Worm (Caenorhabditis elegans) whole organism, young adult: ENCODE data around the gene Y51H4A.941.

Experiments
- F49E8.2 ChIP-seq: sonication (generic microtip); optimal IDR thresholded peaks from 3 replicates; lab custom pipeline; 2017; ENCODE audit warnings: missing genetic modification characterization, mild to moderate bottlenecking, missing compliant biosample characterization, antibody characterized with exemption, moderate library complexity; ENCODE audit not compliant: insufficient read depth
- bed-2 ChIP-seq: fragments of 200-800 bp; sonication (Bioruptor generic); IDR thresholded peaks from 2 replicates; pipeline ENCODE4 v1.3.6; 2022; ENCODE audit warnings: missing genetic modification reagents, missing genetic modification characterization, missing compliant biosample characterization
- fkh-3 ChIP-seq: sonication (generic microtip); optimal IDR thresholded peaks from 2 replicates; lab custom pipeline; 2016; ENCODE audit warnings: mild to moderate bottlenecking, missing genetic modification characterization, missing compliant biosample characterization
- hlh-12 ChIP-seq: sonication (generic microtip); optimal IDR thresholded peaks from 2 replicates; lab custom pipeline; 2016; ENCODE audit warnings: missing genetic modification characterization, missing compliant biosample characterization
- lir-1 ChIP-seq: fragments of 200-800 bp; sonication (Bioruptor generic); conservative IDR thresholded peaks from 2 replicates; pipeline ENCODE4 v1.3.6; 2022; ENCODE audit warnings: missing genetic modification reagents, missing genetic modification characterization, missing compliant biosample characterization
- nhr-90 ChIP-seq: sonication (generic microtip); optimal IDR thresholded peaks from 2 replicates; lab custom pipeline; 2016; ENCODE audit warnings: missing genotype, mild to moderate bottlenecking, missing genetic modification characterization, missing compliant biosample characterization
- rpc-1 ChIP-seq, 2 experiments: fragments of 150-350 bp in 1 of 2; sonication (generic microtip) in 1 of 2; optimal IDR thresholded peaks; 2 replicates each; lab custom pipeline; 2014 to 2018; ENCODE audit warnings: missing biosample characterization in 1 of 2, missing genetic modification characterization in 1 of 2, missing genetic modification reagents in 1 of 2, missing genotype in 1 of 2
- snpc-4 ChIP-seq, 5 experiments: fragments of 150-350 bp in 1 of 5; sonication (generic microtip) in 4 of 5; optimal IDR thresholded peaks; 2 replicates each; lab custom pipeline; 2014 to 2018; ENCODE audit warnings: missing genetic modification characterization in 5 of 5, missing biosample characterization in 3 of 5, antibody characterized with exemption in 2 of 5, mild to moderate bottlenecking in 2 of 5, missing compliant biosample characterization in 2 of 5, missing genotype in 2 of 5, moderate library complexity in 2 of 5, missing genetic modification reagents in 1 of 5
- unc-62 ChIP-seq: fragments of 150-350 bp; optimal IDR thresholded peaks from 2 replicates; lab custom pipeline; 2014; ENCODE audit warnings: missing biosample characterization, missing genetic modification reagents, missing genetic modification characterization
- ztf-22 ChIP-seq: fragments of 200-800 bp; sonication (Bioruptor generic); optimal IDR thresholded peaks from 2 replicates; lab custom pipeline; 2018; ENCODE audit warnings: mild to moderate bottlenecking, missing genetic modification characterization, moderate library complexity, missing compliant biosample characterization
- ztf-6 ChIP-seq: fragments of 200-800 bp; sonication (Bioruptor generic); IDR thresholded peaks from 2 replicates; pipeline ENCODE4 v1.3.6; 2022; ENCODE audit warnings: missing genetic modification reagents, missing genetic modification characterization, missing compliant biosample characterization

DNA sequence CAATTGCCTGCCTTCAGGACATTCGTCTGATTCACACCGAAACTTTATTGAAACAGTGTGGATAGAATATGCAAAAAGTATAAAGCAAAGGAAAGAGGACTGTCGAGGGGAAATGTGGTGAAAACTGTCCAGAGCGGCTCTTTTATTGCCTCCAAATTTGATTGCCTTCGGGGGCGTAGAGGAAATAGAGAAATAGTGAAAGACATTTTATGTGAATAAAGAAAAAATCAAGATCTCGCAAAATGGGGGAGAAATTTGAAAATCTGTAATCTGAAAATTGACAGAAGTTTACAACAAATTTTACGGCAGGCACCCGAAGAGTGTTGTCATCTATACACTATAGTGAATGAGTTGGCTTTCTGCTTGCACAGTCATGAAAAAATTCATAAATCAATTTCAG, 46.3 kb upstream of the Y51H4A.941 start, which contains the start of gene Y51H4A.24:
- no peak for TF ChIP-seq rpc-1 (optimal IDR thresholded peaks at IDR 0.05; lab: Kevin White, UChicago)
- TF ChIP-seq rpc-1 (tag; optimal IDR thresholded peaks at IDR 0.05; lab: Kevin White, UChicago) = no peak
- TF ChIP-seq ztf-22 (GFP tag; lab: Kevin White, UChicago) = no peak
- TF ChIP-seq F49E8.2 (tag; lab: Kevin White, UChicago) = no peak
- TF ChIP-seq ztf-6 = no peak
- TF ChIP-seq fkh-3 (tag; lab: Kevin White, UChicago) = no peak
- no peak for TF ChIP-seq lir-1 (GFP tag; lab: Robert Waterston, UW)
- TF ChIP-seq unc-62 (GFP tag; lab: Kevin White, UChicago) = no peak
- TF ChIP-seq hlh-12 (tag; lab: Kevin White, UChicago) = no peak
- TF ChIP-seq snpc-4 (GFP tag; optimal IDR thresholded peaks at IDR 0.05; lab: Kevin White, UChicago) = no peak
- no peak for TF ChIP-seq snpc-4 (tag; optimal IDR thresholded peaks at IDR 0.05; lab: Kevin White, UChicago)
- no peak for TF ChIP-seq bed-2
- TF ChIP-seq nhr-90 (tag; lab: Kevin White, UChicago) = no peak
